Fruit fly (Drosophila melanogaster) S2 (cell line): ENCODE data around the gene Aatf.

Source experiments
- CG8478 ChIP-seq: fragments of >200 bp; optimal IDR thresholded peaks from 2 replicates; lab custom pipeline; 2018
- CTCF ChIP-seq, 2 experiments: fragments of >200 bp; optimal IDR thresholded peaks; 2 replicates each; lab custom pipeline; 2018

The Aatf gene

dm6 chr2L:6745522-6745921 lies 28.1 kb downstream of the Aatf start, which contains the start of gene CG31910:
Gene CG31910 (minus strand): TSS chr2L:6745622.
- TF ChIP-seq CG8478 (no peak), CTCF (optimal IDR thresholded peaks at IDR 0.05; lab: Kevin White, UChicago) (no peak)

dm6 chr2L:6747814-6748213 lies 30.4 kb downstream of the Aatf start, which contains the start of gene CG44271:
Gene CG44271 (minus strand): TSS chr2L:6747914.
- no peak for TF ChIP-seq CG8478
- no peak for TF ChIP-seq CTCF (optimal IDR thresholded peaks at IDR 0.05; lab: Kevin White, UChicago)

DNA sequence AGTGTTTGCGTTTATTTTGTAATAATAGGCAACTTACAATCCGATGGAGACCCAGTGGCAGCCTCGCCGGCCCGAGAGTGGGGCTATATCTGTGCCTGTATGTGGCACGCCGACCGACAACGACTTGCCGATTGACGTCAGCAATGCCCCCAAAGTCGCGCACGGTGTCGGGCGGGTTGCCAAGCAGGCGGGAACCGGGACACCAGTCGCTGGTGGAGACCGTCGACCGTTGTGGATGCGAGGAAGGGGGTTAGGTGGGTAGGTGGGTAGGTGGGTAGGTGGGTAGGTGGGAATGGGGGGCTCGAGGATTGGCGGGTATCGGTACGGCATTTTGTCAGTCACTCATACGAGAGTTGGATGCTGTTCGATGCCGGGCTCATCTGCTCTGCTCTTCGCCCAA lies 33.6 kb downstream of the Aatf start:
- TF ChIP-seq CTCF (optimal IDR thresholded peaks at IDR 0.05; lab: Kevin White, UChicago) = no peak
- TF ChIP-seq CG8478 = no peak

DNA sequence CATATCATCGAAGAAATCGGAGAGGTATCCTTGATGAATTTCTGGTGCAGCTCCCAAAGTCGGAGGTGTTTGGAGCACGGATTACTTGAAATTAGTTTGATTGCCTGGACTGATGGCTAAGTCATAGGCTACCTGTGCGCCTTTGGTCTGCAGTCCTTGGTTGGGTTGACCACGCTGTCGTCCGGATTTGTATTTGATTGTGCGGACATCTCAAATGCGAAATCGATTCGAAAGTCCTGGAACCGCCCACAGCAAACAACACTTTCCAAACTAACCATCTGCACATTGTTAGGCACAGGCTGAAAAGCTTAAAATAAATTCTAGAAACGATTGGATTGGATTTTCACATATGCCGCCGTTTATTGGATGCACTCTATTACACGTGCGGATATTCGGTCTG lies 42.1 kb downstream of the Aatf start, which contains the start of gene CG11322:
TSS of gene CG11322 (minus strand) at position 101 of the 400 bp plus-strand sequence.
- TF ChIP-seq CG8478 = no peak
- TF ChIP-seq CTCF (optimal IDR thresholded peaks at IDR 0.05; lab: Kevin White, UChicago) = no peak
